Worm (Caenorhabditis elegans): ENCODE results near the gene Y38E10A.22.
A peak's percentile ranks its signal among the peaks of the same experiment; 100 is the strongest.

Gene Y38E10A.22

DNA sequence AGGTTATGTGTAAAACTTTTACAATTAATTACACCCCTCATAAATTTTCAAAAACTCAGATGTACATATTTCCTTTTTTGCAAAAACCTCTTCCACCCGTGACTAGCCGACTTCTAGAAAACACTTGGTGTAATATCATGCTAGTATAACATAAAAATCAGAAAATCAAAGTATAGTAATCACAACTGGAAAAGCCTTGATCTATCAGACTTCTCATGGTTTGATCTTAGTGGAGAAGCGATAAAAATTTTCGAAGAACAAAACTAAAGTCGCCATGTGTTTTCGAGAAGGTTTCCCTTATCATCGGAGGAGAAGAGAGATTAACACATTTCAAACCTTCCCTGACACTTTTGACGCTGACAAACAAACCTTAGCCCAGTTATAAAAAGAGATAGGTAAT is 49.0 kb downstream of the Y38E10A.22 start, which contains the start of gene nspe-5:
Gene nspe-5 (plus strand): TSS at position 301 of the 400 bp plus-strand sequence.
- TF ChIP-seq sea-2 (GFP tag; optimal IDR thresholded peaks at IDR 0.05) (no peak), nhr-25 (tag; optimal IDR thresholded peaks at IDR 0.05) (peak; percentile 9)

DNA sequence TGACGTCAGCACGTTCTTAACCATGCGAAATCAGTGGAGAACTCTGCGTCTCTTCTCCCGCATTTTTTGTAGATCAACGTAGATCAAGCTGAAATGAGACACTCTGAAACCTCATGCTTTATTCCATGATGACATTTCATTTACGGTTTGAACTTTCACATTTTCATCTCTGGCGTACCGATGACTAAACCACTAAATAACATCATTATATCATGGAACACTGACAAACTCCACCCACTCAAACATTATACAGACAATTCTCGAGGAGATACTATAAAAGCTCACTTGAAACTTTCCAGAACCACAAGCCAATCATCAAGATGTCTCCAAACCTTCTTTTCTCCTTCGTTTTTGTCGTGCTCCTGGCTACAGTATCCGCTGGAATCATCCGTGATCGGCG is 50.7 kb downstream of the Y38E10A.22 start, which contains the start of gene nspe-7:
Gene nspe-7 (plus strand): TSS at position 301 of the 400 bp plus-strand sequence.
- TF ChIP-seq ceh-16 (tag; optimal IDR thresholded peaks at IDR 0.05): no peak
- no peak for TF ChIP-seq elt-3 (tag; optimal IDR thresholded peaks at IDR 0.05)
- no peak for TF ChIP-seq lsy-12 (tag; optimal IDR thresholded peaks at IDR 0.05)
- no peak for TF ChIP-seq zag-1 (tag; optimal IDR thresholded peaks at IDR 0.05)
- no peak for TF ChIP-seq skn-1 (tag; optimal IDR thresholded peaks at IDR 0.05)
- TF ChIP-seq nhr-28 (tag; optimal IDR thresholded peaks at IDR 0.05): no peak
- TF ChIP-seq ama-1 (optimal IDR thresholded peaks at IDR 0.05): no peak
- TF ChIP-seq tbx-2 (tag; optimal IDR thresholded peaks at IDR 0.05): no peak
- TF ChIP-seq ceh-82 (tag; optimal IDR thresholded peaks at IDR 0.05): no peak
- no peak for TF ChIP-seq nhr-67 (tag; optimal IDR thresholded peaks at IDR 0.05)

DNA sequence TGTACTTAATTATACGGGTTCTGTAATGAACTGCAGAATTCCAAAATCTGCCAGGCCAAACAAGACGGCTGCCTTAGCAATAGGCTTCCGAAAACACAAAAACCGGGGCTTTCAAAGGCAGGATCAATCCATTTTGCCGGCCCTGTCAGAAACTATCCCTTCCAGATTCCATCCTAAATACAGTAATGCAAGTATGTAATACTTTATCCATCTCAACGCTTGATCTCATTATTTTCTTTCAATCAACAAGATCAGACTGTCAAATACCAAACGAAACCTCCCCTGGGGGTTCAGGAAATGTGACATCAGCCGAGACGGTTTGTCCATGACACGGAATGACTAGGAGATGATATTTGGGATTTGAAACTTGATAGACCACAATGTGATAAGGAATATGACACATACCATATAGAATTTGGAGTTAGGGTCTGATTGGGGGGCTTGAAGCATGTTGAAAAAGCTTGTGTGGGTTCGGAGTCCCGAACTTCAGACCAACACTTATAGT is 51.4 kb downstream of the Y38E10A.22 start:
- TF ChIP-seq ceh-28 (tag; optimal IDR thresholded peaks at IDR 0.05) (no peak), nhr-11 (tag; optimal IDR thresholded peaks at IDR 0.05) (no peak), skn-1 (tag; optimal IDR thresholded peaks at IDR 0.05) (no peak)

ce11 chrII:12625673-12626072 is 51.9 kb downstream of the Y38E10A.22 start:
- no peak for TF ChIP-seq daf-12 (tag; optimal IDR thresholded peaks at IDR 0.05)
- no peak for TF ChIP-seq egl-5 (tag; optimal IDR thresholded peaks at IDR 0.05)
- TF ChIP-seq eor-1 (tag; optimal IDR thresholded peaks at IDR 0.05): no peak
- TF ChIP-seq skn-1 (tag; optimal IDR thresholded peaks at IDR 0.05): no peak
- TF ChIP-seq ceh-28 (tag; optimal IDR thresholded peaks at IDR 0.05): no peak
- TF ChIP-seq nhr-11 (tag; optimal IDR thresholded peaks at IDR 0.05): no peak
- peak; percentile 98 for TF ChIP-seq nhr-23 (tag; optimal IDR thresholded peaks at IDR 0.05)
- no peak for TF ChIP-seq nhr-237 (tag; optimal IDR thresholded peaks at IDR 0.05)
- no peak for TF ChIP-seq nhr-67 (tag; optimal IDR thresholded peaks at IDR 0.05)
- TF ChIP-seq nhr-77 (tag; optimal IDR thresholded peaks at IDR 0.05): no peak
- TF ChIP-seq mdl-1 (tag; optimal IDR thresholded peaks at IDR 0.05): peak; percentile 47
- TF ChIP-seq pqm-1 (tag; optimal IDR thresholded peaks at IDR 0.05): no peak
- peak; percentile 19 for TF ChIP-seq R02D3.7 (tag; optimal IDR thresholded peaks at IDR 0.05)
- TF ChIP-seq fkh-10 (GFP tag; optimal IDR thresholded peaks at IDR 0.05): no peak
- TF ChIP-seq nhr-76 (tag; optimal IDR thresholded peaks at IDR 0.05): no peak
- TF ChIP-seq nhr-12 (tag; optimal IDR thresholded peaks at IDR 0.05): no peak
- TF ChIP-seq fkh-2 (tag; optimal IDR thresholded peaks at IDR 0.05): no peak
- TF ChIP-seq ceh-9 (tag; optimal IDR thresholded peaks at IDR 0.05): no peak
- TF ChIP-seq elt-3 (tag; optimal IDR thresholded peaks at IDR 0.05): peak in 2 of 3 experiments; percentile 81 to 87
- no peak for TF ChIP-seq ceh-16 (tag; optimal IDR thresholded peaks at IDR 0.05)
- peak; percentile 46 for TF ChIP-seq unc-62 (GFP tag; optimal IDR thresholded peaks at IDR 0.05)
- TF ChIP-seq ztf-11 (tag; optimal IDR thresholded peaks at IDR 0.05): no peak
- no peak for TF ChIP-seq mml-1 (tag; optimal IDR thresholded peaks at IDR 0.05)
- TF ChIP-seq sea-2 (GFP tag; optimal IDR thresholded peaks at IDR 0.05): no peak
- no peak for TF ChIP-seq jun-1 (tag; optimal IDR thresholded peaks at IDR 0.05)
- no peak for TF ChIP-seq nfya-1 (tag; optimal IDR thresholded peaks at IDR 0.05; ENCODE audit: insufficient read depth)
- no peak for TF ChIP-seq elt-2 (tag; optimal IDR thresholded peaks at IDR 0.05)
- no peak for TF ChIP-seq elt-1 (tag; optimal IDR thresholded peaks at IDR 0.05)
- no peak for TF ChIP-seq fos-1 (tag; optimal IDR thresholded peaks at IDR 0.05)
- peak; percentile 56 for TF ChIP-seq egl-27 (tag; optimal IDR thresholded peaks at IDR 0.05)
- TF ChIP-seq lin-39 (tag; optimal IDR thresholded peaks at IDR 0.05): no peak
- no peak for TF ChIP-seq aly-2 (tag; optimal IDR thresholded peaks at IDR 0.05)
- peak; percentile 98 for TF ChIP-seq nhr-43 (tag; optimal IDR thresholded peaks at IDR 0.05; ENCODE audit: poor library complexity, severe bottlenecking)
- TF ChIP-seq snpc-4 (tag; optimal IDR thresholded peaks at IDR 0.05): no peak
- TF ChIP-seq lsy-12 (tag; optimal IDR thresholded peaks at IDR 0.05): no peak
- TF ChIP-seq lin-15B (tag; optimal IDR thresholded peaks at IDR 0.05): no peak
- TF ChIP-seq nhr-28 (tag; optimal IDR thresholded peaks at IDR 0.05): no peak
- TF ChIP-seq ztf-4 (tag; optimal IDR thresholded peaks at IDR 0.05): no peak
- TF ChIP-seq nhr-25 (tag; optimal IDR thresholded peaks at IDR 0.05): peak; percentile 86
- no peak for TF ChIP-seq hmg-11 (tag; optimal IDR thresholded peaks at IDR 0.05)
- no peak for TF ChIP-seq ama-1 (optimal IDR thresholded peaks at IDR 0.05)
- no peak for TF ChIP-seq unc-39 (tag; optimal IDR thresholded peaks at IDR 0.05)
- TF ChIP-seq pha-4 (tag; optimal IDR thresholded peaks at IDR 0.05): no peak
- TF ChIP-seq ZK546.5 (tag; optimal IDR thresholded peaks at IDR 0.05): no peak
